Fruit fly (Drosophila melanogaster): ENCODE measurements around the gene hb.

The hb gene

DNA sequence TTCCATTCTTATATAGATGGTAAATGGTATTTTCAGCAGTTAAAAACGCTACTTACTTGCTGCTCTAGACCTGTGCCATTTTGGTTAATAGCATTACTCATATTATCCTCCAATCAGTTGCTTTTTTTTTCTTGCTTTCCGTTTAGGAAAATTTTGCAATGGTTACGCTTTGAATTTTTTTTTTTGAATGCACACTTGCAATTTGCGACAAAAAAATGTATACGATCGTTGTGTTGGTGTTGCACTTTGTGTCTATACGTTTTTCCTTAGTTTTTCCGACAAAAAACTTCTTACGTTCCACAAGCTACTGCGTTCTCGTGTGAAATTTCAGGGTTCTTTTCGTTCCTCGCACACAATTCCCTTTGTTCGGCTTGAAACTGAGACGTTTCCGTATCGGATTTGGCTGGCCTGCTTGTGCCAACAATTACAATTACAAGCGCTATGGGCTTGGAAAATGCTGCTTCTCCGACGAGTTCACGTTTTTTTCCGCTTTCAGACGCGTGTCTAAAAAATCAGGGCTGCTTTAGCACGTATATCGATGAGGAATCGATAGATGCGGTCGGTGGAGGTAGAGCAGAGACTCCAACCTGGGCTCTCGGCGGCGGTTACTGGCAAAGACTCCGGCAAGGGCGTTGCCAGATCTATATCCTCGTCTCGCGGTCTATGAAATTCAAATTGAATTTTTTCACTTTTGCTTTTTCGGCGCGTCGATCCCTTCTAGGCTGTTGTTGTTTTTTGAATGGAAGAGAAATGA is 37.5 kb downstream of the hb start (continued):
- TF ChIP-seq oc (tag; optimal IDR thresholded peaks at IDR 0.05) (no peak), dpn (GFP tag; optimal IDR thresholded peaks at IDR 0.05) (peak; percentile 60), CTCF (GFP tag; optimal IDR thresholded peaks at IDR 0.05) (peak; percentile 69), CG1832 (GFP tag; optimal IDR thresholded peaks at IDR 0.05) (no peak), ems (GFP tag; optimal IDR thresholded peaks at IDR 0.05) (peak; percentile 53), bcd (GFP tag; optimal IDR thresholded peaks at IDR 0.05) (peak; percentile 45), grn (GFP tag; optimal IDR thresholded peaks at IDR 0.05) (no peak), yki (optimal IDR thresholded peaks at IDR 0.05) (no peak), kah (GFP tag; optimal IDR thresholded peaks at IDR 0.05) (no peak), CG9609 (GFP tag; optimal IDR thresholded peaks at IDR 0.05) (peak; percentile 51), vfl (GFP tag; optimal IDR thresholded peaks at IDR 0.05) (no peak), CG1792 (GFP tag; optimal IDR thresholded peaks at IDR 0.05) (no peak), Aef1 (GFP tag; IDR thresholded peaks at IDR 0.05) (no peak), CG11247 (GFP tag; IDR thresholded peaks at IDR 0.05) (peak; percentile 35; the same call in 1 of the 2 replicates), Hmx (GFP tag; optimal IDR thresholded peaks at IDR 0.05) (no peak), Xrp1 (GFP tag; IDR thresholded peaks at IDR 0.05) (no peak), Sry-β (GFP tag; optimal IDR thresholded peaks at IDR 0.05) (no peak), jing (GFP tag; optimal IDR thresholded peaks at IDR 0.05) (no peak), onecut (GFP tag; IDR thresholded peaks at IDR 0.05) (peak; percentile 54), CG10979 (tag; optimal IDR thresholded peaks at IDR 0.05) (no peak), Oli (tag; optimal IDR thresholded peaks at IDR 0.05) (no peak), insv (GFP tag; optimal IDR thresholded peaks at IDR 0.05) (peak in 1 of 2 experiments; percentile 63), GATAe (GFP tag; conservative IDR thresholded peaks at IDR 0.05) (no peak; the same call in 1 of the 2 replicates), CG13287 (GFP tag; IDR thresholded peaks at IDR 0.05; ENCODE audit: partially characterized antibody) (peak; percentile 88), odd (GFP tag; optimal IDR thresholded peaks at IDR 0.05) (peak; percentile 21), CG11723 (GFP tag; optimal IDR thresholded peaks at IDR 0.05) (peak; percentile 32), gsb (GFP tag; IDR thresholded peaks at IDR 0.05) (no peak), pnt (GFP tag; optimal IDR thresholded peaks at IDR 0.05) (no peak), CG10654 (GFP tag; optimal IDR thresholded peaks at IDR 0.05) (peak; percentile 23), CG8290 (GFP tag; optimal IDR thresholded peaks at IDR 0.05) (peak; percentile 55), CG8290 (tag; optimal IDR thresholded peaks at IDR 0.05) (peak in 1 of 2 experiments; percentile 89), CG15011 (GFP tag; optimal IDR thresholded peaks at IDR 0.05) (no peak), CG34422 (GFP tag; IDR thresholded peaks at IDR 0.05) (peak; percentile 55; the same call in 1 of the 3 replicates), MBD-R2 (GFP tag; IDR thresholded peaks at IDR 0.05) (peak; percentile 78), CG17186 (GFP tag; optimal IDR thresholded peaks at IDR 0.05) (peak; percentile 87), CG11456 (GFP tag; IDR thresholded peaks at IDR 0.05) (peak; percentile 49; the same call in 2 of the 3 replicates), grau (tag; optimal IDR thresholded peaks at IDR 0.05) (peak; percentile 62), CHES-1-like (GFP tag; optimal IDR thresholded peaks at IDR 0.05) (peak; percentile 73), gcm2 (GFP tag; optimal IDR thresholded peaks at IDR 0.05) (no peak), CG17385 (GFP tag; optimal IDR thresholded peaks at IDR 0.05) (peak; percentile 37), Hr3 (GFP tag; optimal IDR thresholded peaks at IDR 0.05) (no peak), slp2 (GFP tag; optimal IDR thresholded peaks at IDR 0.05) (peak; percentile 0), esg (GFP tag; conservative IDR thresholded peaks at IDR 0.05) (no peak), phol (tag; optimal IDR thresholded peaks at IDR 0.05) (peak; percentile 70), Spps (tag; optimal IDR thresholded peaks at IDR 0.05) (no peak), Jarid2 (GFP tag; optimal IDR thresholded peaks at IDR 0.05) (no peak), abd-A (tag; optimal IDR thresholded peaks at IDR 0.05) (peak; percentile 8), CG5180 (GFP tag; optimal IDR thresholded peaks at IDR 0.05) (no peak), sima (GFP tag; optimal IDR thresholded peaks at IDR 0.05) (no peak), ci (GFP tag; IDR thresholded peaks at IDR 0.05) (peak; percentile 71; the same call in 1 of the 3 replicates), cg (GFP tag; optimal IDR thresholded peaks at IDR 0.05) (no peak)

Data from whole organism, embryonic.